Fruit fly (Drosophila melanogaster): Measurements from ENCODE around the gene CG43120.
A peak's percentile ranks its signal among the peaks of the same experiment; 100 is the strongest.

CG43120 gene

DNA sequence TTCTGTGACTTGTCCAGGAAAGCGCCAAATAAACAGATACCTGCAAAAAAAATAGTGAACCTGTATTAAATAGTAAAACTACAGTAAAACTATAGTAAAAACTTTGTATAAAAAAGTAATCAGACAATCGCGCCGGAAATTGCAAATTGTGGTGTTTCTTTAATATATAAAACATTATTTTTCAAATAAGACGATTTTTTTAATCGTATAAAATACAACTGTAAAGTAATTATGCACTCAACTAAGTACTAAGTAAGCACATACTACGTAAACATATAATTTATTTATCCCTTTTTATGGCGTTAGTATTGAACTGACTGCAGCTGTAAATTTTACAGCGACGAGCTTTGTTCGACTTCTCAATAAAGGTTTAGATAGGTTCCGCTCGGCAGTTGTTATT lies at the start of gene CG43120:
Gene CG43120 (plus strand): TSS at position 391 of the 400 bp plus-strand sequence.
- TF ChIP-seq usp (GFP tag; optimal IDR thresholded peaks at IDR 0.05) (no peak), Dll (optimal IDR thresholded peaks at IDR 0.05) (no peak), pan (optimal IDR thresholded peaks at IDR 0.05) (no peak), EcR (GFP tag; optimal IDR thresholded peaks at IDR 0.05) (no peak), psq (optimal IDR thresholded peaks at IDR 0.05) (no peak), CG8478 (optimal IDR thresholded peaks at IDR 0.05) (no peak)

DNA sequence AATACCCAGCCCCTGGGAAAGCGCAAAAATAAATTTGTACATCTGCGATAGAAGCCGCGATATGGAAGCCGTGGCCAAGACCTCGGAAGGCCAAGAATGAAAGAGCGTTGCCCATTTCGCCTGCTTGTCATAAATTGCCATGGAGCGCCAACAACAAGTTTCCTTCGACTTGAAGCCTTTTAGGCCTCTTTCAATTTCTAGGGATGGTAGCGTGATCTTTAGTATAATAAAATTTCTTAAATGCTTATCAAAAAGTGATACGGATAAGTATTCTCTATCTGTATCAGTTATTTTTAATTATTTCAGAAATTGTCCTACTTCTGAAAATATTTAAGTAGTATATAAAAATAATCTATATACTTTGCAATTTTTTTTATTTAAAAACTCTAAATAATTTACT lies 49.2 kb upstream of the CG43120 start:
- TF ChIP-seq psq (optimal IDR thresholded peaks at IDR 0.05), result no peak
- no peak for TF ChIP-seq Dll (optimal IDR thresholded peaks at IDR 0.05)
- no peak for TF ChIP-seq EcR (GFP tag; optimal IDR thresholded peaks at IDR 0.05)
- no peak for TF ChIP-seq CG8478 (optimal IDR thresholded peaks at IDR 0.05)
- TF ChIP-seq pan (optimal IDR thresholded peaks at IDR 0.05), result no peak
- TF ChIP-seq usp (GFP tag; optimal IDR thresholded peaks at IDR 0.05), result no peak

DNA sequence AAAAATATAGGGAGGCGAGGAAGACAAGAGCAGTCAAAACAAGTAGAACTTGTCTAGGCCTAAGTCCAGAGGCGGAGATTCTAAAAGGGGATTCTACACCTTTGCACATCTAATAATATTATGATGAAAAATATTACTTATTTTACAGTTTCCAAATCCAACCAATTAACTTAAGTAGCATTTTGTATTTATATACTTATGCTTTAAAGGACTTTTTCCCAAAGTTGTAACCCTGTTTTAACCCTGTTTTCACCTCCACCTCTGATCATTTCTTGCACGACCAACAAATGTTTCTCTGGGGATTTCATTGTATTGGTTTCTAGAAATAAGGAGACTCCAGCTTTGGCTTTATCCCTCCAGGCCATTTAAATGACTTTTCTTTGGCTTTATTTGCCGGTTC lies 45.8 kb upstream of the CG43120 start:
- no peak for TF ChIP-seq CG8478 (optimal IDR thresholded peaks at IDR 0.05)
- no peak for TF ChIP-seq psq (optimal IDR thresholded peaks at IDR 0.05)
- TF ChIP-seq Dll (optimal IDR thresholded peaks at IDR 0.05), result no peak
- TF ChIP-seq EcR (GFP tag; optimal IDR thresholded peaks at IDR 0.05), result no peak

DNA sequence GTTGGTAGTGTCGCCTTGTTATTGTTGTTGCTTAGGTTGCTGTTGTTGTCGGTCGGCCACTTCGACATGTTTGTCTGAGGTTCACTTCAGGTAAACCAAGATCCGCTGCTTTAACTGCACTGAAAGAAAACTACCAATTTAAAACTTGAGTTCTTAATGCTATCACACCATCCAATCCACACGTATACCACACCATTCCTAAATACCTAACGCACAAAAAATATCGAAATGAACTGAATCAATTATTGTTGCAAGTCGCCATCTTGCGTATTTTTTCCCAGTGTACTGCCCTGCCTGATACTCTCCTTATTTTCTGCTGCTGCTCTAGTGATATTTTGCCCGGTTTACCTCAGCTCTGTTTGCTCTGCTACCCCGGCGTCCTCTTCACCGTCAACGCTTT lies 42.8 kb upstream of the CG43120 start:
- TF ChIP-seq pan (optimal IDR thresholded peaks at IDR 0.05) (no peak), psq (optimal IDR thresholded peaks at IDR 0.05) (no peak), CG8478 (optimal IDR thresholded peaks at IDR 0.05) (no peak), Dll (optimal IDR thresholded peaks at IDR 0.05) (no peak), usp (GFP tag; optimal IDR thresholded peaks at IDR 0.05) (no peak), EcR (GFP tag; optimal IDR thresholded peaks at IDR 0.05) (no peak)

DNA sequence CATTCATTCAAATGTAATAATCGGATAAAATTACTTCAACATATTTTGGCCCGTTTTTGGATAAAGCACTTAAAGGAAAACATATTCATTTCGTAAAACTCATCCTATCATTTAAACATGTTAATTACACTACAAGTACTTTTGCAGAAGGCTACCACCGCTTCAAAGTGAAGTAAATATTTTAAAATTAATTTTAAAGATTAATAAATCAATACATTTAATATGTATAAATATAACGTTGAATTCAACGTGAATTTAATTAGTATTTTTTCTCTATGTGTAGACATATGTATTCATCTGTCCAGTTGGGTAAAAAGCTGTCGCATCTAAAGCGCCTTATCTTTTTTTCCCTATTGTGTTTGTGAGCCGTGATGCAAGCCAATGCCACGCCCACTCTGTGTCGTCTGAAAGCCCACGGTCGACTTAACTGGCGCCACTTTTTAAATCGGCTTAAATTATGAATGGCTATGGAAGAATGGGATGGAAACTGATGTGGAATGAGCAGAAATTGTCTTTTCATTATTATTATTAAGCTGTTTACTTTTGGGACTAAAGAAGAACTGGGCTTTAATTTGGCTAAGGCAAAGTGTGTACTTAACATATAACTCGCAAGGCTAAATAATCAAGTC lies 38.3 kb upstream of the CG43120 start:
- TF ChIP-seq psq (optimal IDR thresholded peaks at IDR 0.05), result no peak
- no peak for TF ChIP-seq CG8478 (optimal IDR thresholded peaks at IDR 0.05)
- no peak for TF ChIP-seq pan (optimal IDR thresholded peaks at IDR 0.05)
- TF ChIP-seq usp (GFP tag; optimal IDR thresholded peaks at IDR 0.05), result no peak
- TF ChIP-seq EcR (GFP tag; optimal IDR thresholded peaks at IDR 0.05), result no peak
- TF ChIP-seq Dll (optimal IDR thresholded peaks at IDR 0.05), result no peak

DNA sequence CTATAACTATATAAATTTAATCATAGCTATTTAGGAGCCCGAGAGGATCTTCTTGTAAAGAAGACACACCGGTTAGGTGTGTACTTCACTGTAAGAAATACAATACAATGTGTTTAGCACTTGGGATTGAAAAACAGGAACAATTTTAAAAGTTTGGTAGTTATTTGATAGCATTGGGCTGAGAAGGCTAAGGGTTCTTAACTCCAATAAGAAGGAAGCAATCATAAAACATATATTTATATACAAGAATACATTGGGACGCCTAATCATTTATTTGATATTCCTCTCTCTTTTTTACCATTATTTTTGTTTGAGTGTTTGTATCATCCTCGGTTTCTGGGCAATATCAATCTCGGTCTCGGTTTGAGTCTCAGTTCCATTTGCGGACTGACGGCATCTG lies 35.2 kb upstream of the CG43120 start:
- TF ChIP-seq CG8478 (optimal IDR thresholded peaks at IDR 0.05) (no peak), usp (GFP tag; optimal IDR thresholded peaks at IDR 0.05) (no peak), Dll (optimal IDR thresholded peaks at IDR 0.05) (no peak), EcR (GFP tag; optimal IDR thresholded peaks at IDR 0.05) (no peak), pan (optimal IDR thresholded peaks at IDR 0.05) (no peak), psq (optimal IDR thresholded peaks at IDR 0.05) (no peak)

DNA sequence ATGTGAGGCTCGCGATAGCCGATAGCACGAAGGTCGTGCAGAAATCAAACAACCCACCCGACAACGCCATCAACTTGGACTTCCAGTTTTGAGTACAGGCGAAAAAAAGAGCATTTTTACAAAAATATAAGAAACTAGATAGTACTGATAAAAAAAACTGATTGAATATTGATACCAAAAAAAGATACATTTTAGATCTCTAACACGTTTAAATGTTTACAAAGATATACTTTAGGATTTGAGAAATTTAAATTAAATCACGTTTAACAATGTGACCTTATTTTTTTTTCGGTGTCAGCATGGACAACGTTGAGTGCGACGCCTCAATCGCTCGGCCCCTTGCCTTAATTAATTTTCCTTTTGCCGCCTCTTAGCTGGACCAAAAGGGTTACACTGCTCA lies 31.5 kb upstream of the CG43120 start:
- TF ChIP-seq EcR (GFP tag; optimal IDR thresholded peaks at IDR 0.05), result no peak
- TF ChIP-seq pan (optimal IDR thresholded peaks at IDR 0.05), result peak; percentile 41

DNA sequence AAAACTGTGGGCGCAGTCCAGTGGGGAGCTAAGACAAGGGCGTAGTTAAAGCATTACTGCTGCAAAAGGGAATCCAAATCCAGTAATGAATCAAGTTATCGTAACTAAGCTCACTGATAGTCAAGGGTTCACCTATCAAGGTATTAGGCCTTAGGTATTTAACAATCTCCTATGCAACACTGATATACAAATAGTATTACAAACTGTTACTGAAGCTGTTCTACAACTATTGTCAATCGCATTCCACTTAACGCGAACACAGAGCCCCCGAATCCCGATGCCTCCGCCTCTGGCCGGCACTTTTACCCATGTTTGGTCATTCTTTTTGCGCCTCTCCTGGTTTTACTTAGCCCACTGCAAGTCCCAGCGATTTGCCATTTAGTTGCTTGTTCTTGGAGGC lies 30.9 kb upstream of the CG43120 start:
- TF ChIP-seq CG8478 (optimal IDR thresholded peaks at IDR 0.05) (no peak), pan (optimal IDR thresholded peaks at IDR 0.05) (no peak), psq (optimal IDR thresholded peaks at IDR 0.05) (no peak), usp (GFP tag; optimal IDR thresholded peaks at IDR 0.05) (no peak), EcR (GFP tag; optimal IDR thresholded peaks at IDR 0.05) (no peak), Dll (optimal IDR thresholded peaks at IDR 0.05) (no peak)

DNA sequence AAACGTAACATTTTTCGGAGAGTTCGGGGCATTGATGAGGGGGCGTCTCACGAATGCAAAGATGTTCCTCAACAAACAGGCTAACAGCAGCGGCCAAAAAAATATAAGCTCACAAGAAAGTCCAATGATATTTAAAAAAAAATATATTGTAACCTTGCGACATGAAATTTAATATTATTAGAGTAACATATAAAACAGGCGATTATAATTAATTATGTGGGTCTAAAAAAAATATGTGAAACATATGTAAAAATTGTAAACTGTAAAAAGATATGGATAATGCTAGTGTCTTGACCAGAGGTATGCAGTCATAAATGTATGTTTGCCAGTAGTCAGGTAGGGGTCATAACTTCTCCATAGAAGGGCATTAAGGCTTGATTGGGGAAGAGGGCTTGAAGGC lies 28.6 kb upstream of the CG43120 start:
- TF ChIP-seq Dll (optimal IDR thresholded peaks at IDR 0.05), result no peak
- TF ChIP-seq usp (GFP tag; optimal IDR thresholded peaks at IDR 0.05), result no peak
- TF ChIP-seq psq (optimal IDR thresholded peaks at IDR 0.05), result no peak
- TF ChIP-seq EcR (GFP tag; optimal IDR thresholded peaks at IDR 0.05), result no peak
- no peak for TF ChIP-seq CG8478 (optimal IDR thresholded peaks at IDR 0.05)

DNA sequence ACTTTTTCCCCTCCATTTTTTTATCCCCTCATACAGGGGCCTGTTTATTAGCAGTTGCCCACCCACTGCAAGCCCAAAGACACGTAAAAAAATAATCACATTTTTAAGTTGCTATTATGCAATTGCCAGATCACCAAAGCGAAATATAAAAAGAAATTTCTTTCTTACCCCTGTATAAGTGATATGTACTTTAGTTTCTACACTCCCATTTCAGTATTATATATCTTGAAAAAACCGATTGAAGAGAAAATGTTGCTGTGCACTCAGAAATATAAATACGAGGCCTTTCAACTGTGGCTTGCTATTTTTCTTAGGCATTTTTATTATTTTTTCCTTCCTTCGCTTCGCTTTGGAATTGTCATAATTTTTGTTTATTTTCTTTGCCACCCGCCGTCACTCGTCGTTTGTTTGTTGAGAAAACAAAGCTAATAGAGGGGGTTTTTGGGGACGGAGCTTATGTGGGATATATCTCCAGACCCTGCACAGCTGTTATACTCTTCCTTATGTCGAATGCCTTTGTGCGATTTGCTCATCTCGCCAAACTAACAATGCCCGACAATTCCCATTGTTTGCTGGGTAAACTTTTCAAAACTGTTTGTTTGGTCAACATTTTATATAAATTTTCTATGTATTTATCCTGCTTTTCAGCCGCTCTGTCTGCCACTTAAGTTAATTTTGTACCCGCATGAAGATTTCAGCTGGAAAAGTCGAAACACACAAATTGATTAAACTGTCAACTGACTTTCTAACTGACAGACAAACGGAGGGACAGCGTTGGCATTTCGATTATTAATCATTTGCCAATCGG lies 27.2 kb upstream of the CG43120 start:
- no peak for TF ChIP-seq CG8478 (optimal IDR thresholded peaks at IDR 0.05)
- no peak for TF ChIP-seq EcR (GFP tag; optimal IDR thresholded peaks at IDR 0.05)
- no peak for TF ChIP-seq pan (optimal IDR thresholded peaks at IDR 0.05)
- no peak for TF ChIP-seq usp (GFP tag; optimal IDR thresholded peaks at IDR 0.05)
- no peak for TF ChIP-seq psq (optimal IDR thresholded peaks at IDR 0.05)
- TF ChIP-seq Dll (optimal IDR thresholded peaks at IDR 0.05), result no peak

DNA sequence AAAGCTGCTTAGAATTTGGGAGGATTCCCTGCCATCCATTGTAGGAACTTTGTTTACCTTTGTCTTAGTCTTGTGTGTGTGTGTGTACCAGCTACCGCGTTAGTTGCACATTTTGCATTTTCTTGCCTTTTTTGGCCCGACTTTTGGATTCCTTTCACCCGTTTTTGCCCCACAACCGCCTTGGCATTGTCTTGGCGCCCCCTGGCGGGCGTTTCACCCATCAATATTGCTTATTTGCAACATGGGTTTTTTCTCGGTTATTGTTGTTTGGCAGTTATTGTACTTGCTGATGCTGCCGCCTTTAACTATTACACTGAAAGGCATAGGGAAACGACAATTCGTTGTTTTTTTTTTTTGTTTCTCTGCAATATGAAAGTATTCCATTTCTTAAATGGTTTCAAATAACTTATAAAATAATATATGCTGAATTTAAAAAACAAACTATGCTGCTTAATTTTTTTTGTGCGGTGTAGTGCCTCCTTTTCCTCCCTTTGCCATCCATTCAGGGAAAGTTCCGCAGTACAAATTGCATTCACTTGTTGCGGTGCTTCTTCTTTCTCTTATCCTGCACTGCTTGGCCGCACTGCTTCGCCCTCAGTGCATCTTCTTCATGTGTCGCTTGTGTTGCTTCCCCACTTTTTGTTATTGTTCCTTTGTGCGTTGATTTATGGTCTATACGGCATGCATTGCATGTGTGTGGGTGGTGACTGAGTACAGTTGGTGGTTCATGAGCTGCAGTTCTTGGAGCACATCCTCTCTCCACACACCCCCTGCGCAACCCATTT lies 25.0 kb upstream of the CG43120 start:
- TF ChIP-seq pan (optimal IDR thresholded peaks at IDR 0.05), result no peak

DNA sequence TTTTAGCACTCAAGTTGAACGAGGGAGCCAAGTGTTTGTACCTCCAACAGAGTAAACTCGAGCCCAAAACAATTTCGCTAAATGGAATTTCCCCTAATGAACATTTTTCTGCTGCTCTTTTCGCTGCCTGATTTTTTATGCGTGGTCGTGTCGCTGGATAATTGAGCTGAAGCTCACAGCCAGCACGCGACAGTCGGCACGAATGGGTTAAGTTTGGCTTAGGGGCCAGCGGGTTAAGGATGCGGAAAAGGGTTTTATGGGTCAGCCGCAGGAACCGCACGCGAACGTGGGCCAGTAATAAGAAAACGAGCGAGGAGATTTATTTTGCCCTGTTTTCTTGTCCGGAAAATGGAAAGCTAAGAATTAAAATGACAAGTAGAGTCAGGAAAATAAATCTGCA lies 22.8 kb upstream of the CG43120 start:
- no peak for TF ChIP-seq CG8478 (optimal IDR thresholded peaks at IDR 0.05)
- TF ChIP-seq usp (GFP tag; optimal IDR thresholded peaks at IDR 0.05), result no peak
- no peak for TF ChIP-seq psq (optimal IDR thresholded peaks at IDR 0.05)
- TF ChIP-seq pan (optimal IDR thresholded peaks at IDR 0.05), result no peak
- no peak for TF ChIP-seq EcR (GFP tag; optimal IDR thresholded peaks at IDR 0.05)
- TF ChIP-seq Dll (optimal IDR thresholded peaks at IDR 0.05), result no peak
